Fruit fly (Drosophila melanogaster) whole organism: ENCODE results near the gene SC35.

Source experiments
- CG8478 ChIP-seq: fragments of >200 bp; optimal IDR thresholded peaks from 2 replicates; lab custom pipeline; 2018; ENCODE audit warnings: inconsistent platforms
- Dll ChIP-seq: fragments of >200 bp; optimal IDR thresholded peaks from 2 replicates; lab custom pipeline; 2017
- EcR ChIP-seq, 2 experiments: fragments of >200 bp; optimal IDR thresholded peaks; 2 replicates each; lab custom pipeline; 2017; ENCODE audit warnings: missing biosample characterization in 2 of 2, missing genetic modification characterization in 2 of 2, missing genetic modification reagents in 2 of 2
- pan ChIP-seq: fragments of >200 bp; optimal IDR thresholded peaks from 2 replicates; lab custom pipeline; 2017
- psq ChIP-seq: fragments of >200 bp; optimal IDR thresholded peaks from 2 replicates; lab custom pipeline; 2017
- usp ChIP-seq: fragments of >200 bp; optimal IDR thresholded peaks from 2 replicates; lab custom pipeline; 2017; ENCODE audit warnings: missing biosample characterization, missing genetic modification characterization, mixed read lengths

SC35 gene

dm6 chr2L:12392406-12392805 lies 42.1 kb downstream of the SC35 start:
- TF ChIP-seq psq (lab: Kevin White, UChicago) (no peak), pan (lab: Kevin White, UChicago) (no peak), CG8478 (no peak), EcR (GFP tag; optimal IDR thresholded peaks at IDR 0.05; lab: Kevin White, UChicago) (no peak), Dll (no peak), usp (GFP tag; lab: Kevin White, UChicago) (no peak)
